Fruit fly (Drosophila melanogaster) whole organism, adult: ENCODE results near the gene Mipp1.
A peak's percentile ranks its signal among the peaks of the same experiment; 100 is the strongest.

Experiments used
- CG11617 ChIP-seq: fragments of 200-800 bp; sonication (Bioruptor generic); optimal IDR thresholded peaks from 2 replicates; lab custom pipeline; 2017; ENCODE audit warnings: mild to moderate bottlenecking, missing biosample characterization, missing genetic modification reagents, missing genetic modification characterization
- CG12768 ChIP-seq: fragments of 200-800 bp; sonication (Bioruptor generic); optimal IDR thresholded peaks from 2 replicates; lab custom pipeline; 2017; ENCODE audit warnings: missing biosample characterization, missing genetic modification characterization, mild to moderate bottlenecking, moderate library complexity, missing genetic modification reagents
- CG14711 ChIP-seq: fragments of 200-800 bp; sonication (Bioruptor generic); optimal IDR thresholded peaks from 2 replicates; lab custom pipeline; 2018; ENCODE audit warnings: missing biosample characterization, mild to moderate bottlenecking, missing genetic modification characterization, moderate library complexity
- CG1620 ChIP-seq: fragments of 200-800 bp; sonication (Bioruptor generic); optimal IDR thresholded peaks from 2 replicates; lab custom pipeline; 2016; ENCODE audit warnings: missing biosample characterization, missing genetic modification characterization
- CG33017 ChIP-seq: fragments of 200-800 bp; sonication (Bioruptor generic); optimal IDR thresholded peaks from 2 replicates; lab custom pipeline; 2018; ENCODE audit warnings: missing biosample characterization, mild to moderate bottlenecking, missing genetic modification characterization, moderate library complexity
- CG5204 ChIP-seq: fragments of 200-800 bp; sonication (Bioruptor generic); optimal IDR thresholded peaks from 2 replicates; lab custom pipeline; 2016; ENCODE audit warnings: missing biosample characterization, missing genetic modification characterization
- CG7045 ChIP-seq: fragments of 200-800 bp; sonication (Bioruptor generic); optimal IDR thresholded peaks from 2 replicates; lab custom pipeline; 2017; ENCODE audit warnings: missing biosample characterization, mild to moderate bottlenecking, missing genetic modification characterization
- CG7101 ChIP-seq: fragments of 200-800 bp; sonication (Bioruptor generic); optimal IDR thresholded peaks from 2 replicates; lab custom pipeline; 2018; ENCODE audit warnings: missing biosample characterization, mild to moderate bottlenecking, missing genetic modification characterization, moderate library complexity
- Clk ChIP-seq: fragments of 200-800 bp; sonication (Bioruptor generic); optimal IDR thresholded peaks from 2 replicates; lab custom pipeline; 2017; ENCODE audit warnings: missing biosample characterization, missing genetic modification characterization
- Crg-1 ChIP-seq: fragments of 200-800 bp; sonication (Bioruptor generic); optimal IDR thresholded peaks from 2 replicates; lab custom pipeline; 2016; ENCODE audit warnings: missing biosample characterization, missing genetic modification characterization
- Hr96 ChIP-seq: fragments of 200-800 bp; sonication (Bioruptor generic); optimal IDR thresholded peaks from 2 replicates; lab custom pipeline; 2016; ENCODE audit warnings: missing biosample characterization, missing genetic modification characterization
- Mnt ChIP-seq: fragments of 200-800 bp; sonication (Bioruptor generic); optimal IDR thresholded peaks from 2 replicates; lab custom pipeline; 2016; ENCODE audit warnings: missing biosample characterization, mild to moderate bottlenecking, missing genetic modification characterization
- bab1 ChIP-seq: fragments of 200-800 bp; sonication (Bioruptor generic); optimal IDR thresholded peaks from 3 replicates; lab custom pipeline; 2019; ENCODE audit warnings: missing biosample characterization, mild to moderate bottlenecking, missing genetic modification characterization, moderate library complexity
- cic ChIP-seq: fragments of 200-800 bp; sonication (Bioruptor generic); optimal IDR thresholded peaks from 2 replicates; lab custom pipeline; 2017; ENCODE audit warnings: missing biosample characterization, mild to moderate bottlenecking, missing genetic modification characterization, moderate library complexity
- cnc ChIP-seq, 2 experiments: fragments of >200 bp; optimal IDR thresholded peaks; 2 replicates each; lab custom pipeline; 2017
- kay ChIP-seq: fragments of 200-800 bp; sonication (Bioruptor generic); peaks from one replicate; lab custom pipeline; 2016; ENCODE audit warnings: missing biosample characterization, missing genetic modification characterization, borderline replicate concordance
- ovo ChIP-seq: fragments of 200-800 bp; sonication (Bioruptor generic); optimal IDR thresholded peaks from 2 replicates; lab custom pipeline; 2016; ENCODE audit warnings: missing biosample characterization, missing genetic modification characterization
- pad ChIP-seq: fragments of 200-800 bp; sonication (Bioruptor generic); optimal IDR thresholded peaks from 3 replicates; lab custom pipeline; 2017; ENCODE audit warnings: missing biosample characterization, missing genetic modification characterization, mild to moderate bottlenecking, moderate library complexity, missing genetic modification reagents
- tj ChIP-seq: fragments of 200-800 bp; sonication (Bioruptor generic); optimal IDR thresholded peaks from 3 replicates; lab custom pipeline; 2017; ENCODE audit warnings: missing biosample characterization, mild to moderate bottlenecking, missing genetic modification characterization, moderate library complexity

The Mipp1 gene

dm6 chr3L:16545511-16545910 is 27.6 kb downstream of the Mipp1 start, which contains the start of gene CG13033:
Gene CG13033, minus strand, starts transcription at chr3L:16545628.
- TF ChIP-seq Clk (GFP tag; lab: Kevin White, UChicago), result no peak
- no peak for TF ChIP-seq CG11617 (GFP tag; lab: Kevin White, UChicago)
- TF ChIP-seq cic (GFP tag; lab: Kevin White, UChicago), result no peak
- no peak for TF ChIP-seq pad
- no peak for TF ChIP-seq bab1 (GFP tag; lab: Kevin White, UChicago)
- no peak for TF ChIP-seq tj (GFP tag; lab: Kevin White, UChicago)
- no peak for TF ChIP-seq CG14711 (tag; lab: Kevin White, UChicago)
- no peak for TF ChIP-seq Crg-1

dm6 chr3L:16544220-16544619 is 28.9 kb downstream of the Mipp1 start:
- TF ChIP-seq bab1 (GFP tag; lab: Kevin White, UChicago), result no peak
- TF ChIP-seq Crg-1, result no peak
- TF ChIP-seq CG11617 (GFP tag; lab: Kevin White, UChicago), result no peak
- no peak for TF ChIP-seq CG7045 (GFP tag; lab: Kevin White, UChicago)
- no peak for TF ChIP-seq pad
- TF ChIP-seq Mnt (GFP tag; lab: Kevin White, UChicago), result no peak
- TF ChIP-seq tj (GFP tag; lab: Kevin White, UChicago), result no peak
- no peak for TF ChIP-seq ovo (GFP tag; lab: Kevin White, UChicago)
- TF ChIP-seq CG14711 (tag; lab: Kevin White, UChicago), result no peak
- TF ChIP-seq CG33017 (tag; lab: Kevin White, UChicago), result no peak
- TF ChIP-seq CG12768, result no peak
- no peak for TF ChIP-seq Clk (GFP tag; lab: Kevin White, UChicago)
- no peak for TF ChIP-seq kay (GFP tag; lab: Kevin White, UChicago)
- no peak for TF ChIP-seq CG7101 (tag; lab: Kevin White, UChicago)
- TF ChIP-seq Hr96, result no peak
- TF ChIP-seq CG1620 (GFP tag; lab: Kevin White, UChicago), result no peak
- no peak for TF ChIP-seq cic (GFP tag; lab: Kevin White, UChicago)

dm6 chr3L:16542998-16543624 is 30.0 kb downstream of the Mipp1 start, which contains the start of gene CG43373:
Gene CG43373, minus strand, starts transcription at chr3L:16543370.
- TF ChIP-seq Hr96 (no peak), Crg-1 (no peak), CG12768 (no peak), CG7045 (GFP tag; lab: Kevin White, UChicago) (no peak), ovo (GFP tag; lab: Kevin White, UChicago) (no peak), kay (GFP tag; lab: Kevin White, UChicago) (no peak), CG11617 (GFP tag; lab: Kevin White, UChicago) (no peak), CG7101 (tag; lab: Kevin White, UChicago) (no peak), cnc (optimal IDR thresholded peaks at IDR 0.05; lab: Kevin White, UChicago) (no peak), CG5204 (GFP tag; lab: Kevin White, UChicago) (no peak), Mnt (GFP tag; lab: Kevin White, UChicago) (no peak), CG14711 (tag; lab: Kevin White, UChicago) (no peak), pad (no peak), CG33017 (tag; lab: Kevin White, UChicago) (no peak), tj (GFP tag; lab: Kevin White, UChicago) (no peak), bab1 (GFP tag; lab: Kevin White, UChicago) (no peak), cic (GFP tag; lab: Kevin White, UChicago) (no peak), Clk (GFP tag; lab: Kevin White, UChicago) (no peak)

dm6 chr3L:16533932-16534331 is 39.2 kb downstream of the Mipp1 start:
- TF ChIP-seq CG7101 (tag; lab: Kevin White, UChicago), result no peak
- peak; percentile 57 for TF ChIP-seq bab1 (GFP tag; lab: Kevin White, UChicago)
